Worm (Caenorhabditis elegans) whole organism, young adult: ENCODE measurements around the gene F40G12.2.
A peak's percentile ranks its signal among the peaks of the same experiment; 100 is the strongest.

Experiments used
- B0261.1 ChIP-seq: sonication (generic microtip); optimal IDR thresholded peaks from 2 replicates; lab custom pipeline; 2016; ENCODE audit warnings: mild to moderate bottlenecking, missing genetic modification characterization, moderate library complexity, missing compliant biosample characterization
- C17E4.6 ChIP-seq: fragments of 200-800 bp; sonication (Bioruptor generic); IDR thresholded peaks from 2 replicates; pipeline ENCODE4 v1.3.6; 2022; ENCODE audit warnings: missing genetic modification reagents, missing genetic modification characterization, missing compliant biosample characterization
- D2030.7 ChIP-seq: fragments of 200-800 bp; sonication (Bioruptor generic); IDR thresholded peaks from 2 replicates; pipeline ENCODE4 v1.3.6; 2022; ENCODE audit warnings: missing genetic modification reagents, missing genetic modification characterization, missing compliant biosample characterization
- F10E7.11 ChIP-seq: sonication (generic microtip); optimal IDR thresholded peaks from 2 replicates; lab custom pipeline; 2017; ENCODE audit warnings: mild to moderate bottlenecking, missing genetic modification characterization, moderate library complexity, missing compliant biosample characterization
- F22D6.2 ChIP-seq: sonication (generic microtip); optimal IDR thresholded peaks from 2 replicates; lab custom pipeline; 2016; ENCODE audit warnings: mild to moderate bottlenecking, missing genetic modification characterization, missing compliant biosample characterization
- F37B4.10 ChIP-seq: fragments of 200-800 bp; sonication (Bioruptor generic); IDR thresholded peaks from 2 replicates; pipeline ENCODE4 v1.3.6; 2022; ENCODE audit warnings: missing genetic modification characterization, missing compliant biosample characterization
- F49E8.2 ChIP-seq: sonication (generic microtip); optimal IDR thresholded peaks from 3 replicates; lab custom pipeline; 2017; ENCODE audit warnings: missing genetic modification characterization, mild to moderate bottlenecking, missing compliant biosample characterization, antibody characterized with exemption, moderate library complexity; ENCODE audit not compliant: insufficient read depth
- F57A8.1 ChIP-seq: fragments of 200-800 bp; sonication (Bioruptor generic); optimal IDR thresholded peaks from 2 replicates; lab custom pipeline; 2018; ENCODE audit warnings: mild to moderate bottlenecking, missing genetic modification characterization, moderate library complexity, missing compliant biosample characterization
- K11D2.4 ChIP-seq: fragments of 200-800 bp; sonication (Bioruptor generic); IDR thresholded peaks from 2 replicates; pipeline ENCODE4 v1.3.6; 2022; ENCODE audit warnings: missing genetic modification reagents, missing genetic modification characterization, missing compliant biosample characterization
- T07F8.4 ChIP-seq: sonication (generic microtip); optimal IDR thresholded peaks from 2 replicates; lab custom pipeline; 2016; ENCODE audit warnings: mild to moderate bottlenecking, missing genetic modification characterization, moderate library complexity, missing compliant biosample characterization
- Y53G8AR.9 ChIP-seq: fragments of 200-800 bp; sonication (Bioruptor generic); conservative IDR thresholded peaks from 2 replicates; pipeline ENCODE4 v1.3.6; 2022; ENCODE audit warnings: missing genetic modification reagents, missing genetic modification characterization, missing compliant biosample characterization
- Y56A3A.18 ChIP-seq: fragments of 200-800 bp; sonication (Bioruptor generic); IDR thresholded peaks from 2 replicates; pipeline ENCODE4 v1.3.6; 2022; ENCODE audit warnings: missing genetic modification reagents, missing genetic modification characterization, missing compliant biosample characterization
- Y79H2A.3 ChIP-seq: fragments of 200-800 bp; sonication (Bioruptor generic); conservative IDR thresholded peaks from 2 replicates; pipeline ENCODE4 v1.3.6; 2022; ENCODE audit warnings: missing genetic modification reagents, missing genetic modification characterization, missing compliant biosample characterization
- Y95B8A.8 ChIP-seq: fragments of 200-800 bp; sonication (Bioruptor generic); IDR thresholded peaks from 2 replicates; pipeline ENCODE4 v1.3.6; 2022; ENCODE audit warnings: missing genetic modification reagents, missing genetic modification characterization, missing compliant biosample characterization
- ZK185.1 ChIP-seq: sonication (generic microtip); optimal IDR thresholded peaks from 2 replicates; lab custom pipeline; 2016; ENCODE audit warnings: mild to moderate bottlenecking, missing genetic modification characterization, missing compliant biosample characterization; ENCODE audit not compliant: poor library complexity, severe bottlenecking
- aptf-2 ChIP-seq: fragments of 200-800 bp; sonication (Bioruptor generic); conservative IDR thresholded peaks from 2 replicates; pipeline ENCODE4 v1.3.6; 2022; ENCODE audit warnings: missing genetic modification reagents, missing genetic modification characterization, missing compliant biosample characterization
- atf-7 ChIP-seq: sonication (generic microtip); optimal IDR thresholded peaks from 2 replicates; lab custom pipeline; 2017; ENCODE audit warnings: mild to moderate bottlenecking, missing genetic modification characterization, missing compliant biosample characterization
- attf-5 ChIP-seq: fragments of 200-800 bp; sonication (Bioruptor generic); optimal IDR thresholded peaks from 2 replicates; lab custom pipeline; 2018; ENCODE audit warnings: mild to moderate bottlenecking, missing genetic modification characterization, missing compliant biosample characterization
- ccch-3 ChIP-seq: fragments of 200-800 bp; sonication (Bioruptor generic); optimal IDR thresholded peaks from 2 replicates; lab custom pipeline; 2018; ENCODE audit warnings: mild to moderate bottlenecking, missing genetic modification characterization, missing compliant biosample characterization
- cebp-1 ChIP-seq, 2 experiments: fragments of 200-800 bp in 1 of 2; sonication (Bioruptor generic) in 1 of 2; sonication (generic microtip) in 1 of 2; IDR thresholded peaks in 1 of 2; optimal IDR thresholded peaks in 1 of 2; 2 replicates each; pipeline versions ENCODE4 v1.3.6 to Lab custom; 2017 to 2022; ENCODE audit warnings: missing compliant biosample characterization in 2 of 2, missing genetic modification characterization in 2 of 2, mild to moderate bottlenecking in 1 of 2, missing genetic modification reagents in 1 of 2, moderate library complexity in 1 of 2
- ceh-79 ChIP-seq: sonication (generic microtip); optimal IDR thresholded peaks from 2 replicates; lab custom pipeline; 2017; ENCODE audit warnings: mild to moderate bottlenecking, missing genetic modification characterization, missing compliant biosample characterization
- ceh-91 ChIP-seq: fragments of 200-800 bp; sonication (Bioruptor generic); IDR thresholded peaks from 2 replicates; pipeline ENCODE4 v1.3.6; 2022; ENCODE audit warnings: missing genetic modification reagents, missing genetic modification characterization, missing compliant biosample characterization
- ekl-4 ChIP-seq: fragments of 200-800 bp; sonication (Bioruptor generic); IDR thresholded peaks from 2 replicates; pipeline ENCODE4 v1.3.6; 2022; ENCODE audit warnings: missing genetic modification reagents, missing genetic modification characterization, missing compliant biosample characterization
- ets-4 ChIP-seq: fragments of 200-800 bp; sonication (Bioruptor generic); optimal IDR thresholded peaks from 2 replicates; lab custom pipeline; 2018; ENCODE audit warnings: mild to moderate bottlenecking, missing genetic modification characterization, missing compliant biosample characterization
- hlh-26 ChIP-seq: fragments of 200-800 bp; sonication (Bioruptor generic); conservative IDR thresholded peaks from 2 replicates; pipeline ENCODE4 v1.3.6; 2022; ENCODE audit warnings: missing genetic modification reagents, missing genetic modification characterization, missing compliant biosample characterization
- hmg-1.2 ChIP-seq: fragments of 200-800 bp; sonication (Bioruptor generic); IDR thresholded peaks from 2 replicates; pipeline ENCODE4 v1.3.6; 2022; ENCODE audit warnings: missing genetic modification reagents, missing genetic modification characterization, missing compliant biosample characterization
- hrde-1 ChIP-seq: sonication (generic microtip); optimal IDR thresholded peaks from 2 replicates; lab custom pipeline; 2016; ENCODE audit warnings: missing genetic modification characterization, mild to moderate bottlenecking, missing compliant biosample characterization, moderate library complexity, missing genotype, missing genetic modification reagents, borderline replicate concordance
- let-526 ChIP-seq: fragments of 200-800 bp; sonication (Bioruptor generic); IDR thresholded peaks from 2 replicates; pipeline ENCODE4 v1.3.6; 2022; ENCODE audit warnings: missing genetic modification reagents, missing genetic modification characterization, missing compliant biosample characterization
- lin-26 ChIP-seq: fragments of 200-800 bp; sonication (Bioruptor generic); IDR thresholded peaks from 2 replicates; pipeline ENCODE4 v1.3.6; 2022; ENCODE audit warnings: missing genetic modification reagents, missing genetic modification characterization, missing compliant biosample characterization
- lin-35 ChIP-seq, 3 experiments: fragments of 150-350 bp in 2 of 3; sonication (generic microtip) in 1 of 3; optimal IDR thresholded peaks; 2 replicates each; lab custom pipeline; 2014 to 2018; ENCODE audit warnings: missing biosample characterization in 3 of 3, missing genetic modification characterization in 3 of 3, missing genetic modification reagents in 3 of 3
- lir-1 ChIP-seq: fragments of 200-800 bp; sonication (Bioruptor generic); conservative IDR thresholded peaks from 2 replicates; pipeline ENCODE4 v1.3.6; 2022; ENCODE audit warnings: missing genetic modification reagents, missing genetic modification characterization, missing compliant biosample characterization
- lsy-27 ChIP-seq: sonication (generic microtip); optimal IDR thresholded peaks from 2 replicates; lab custom pipeline; 2017; ENCODE audit warnings: missing genetic modification characterization, mild to moderate bottlenecking, missing compliant biosample characterization, antibody characterized with exemption, missing genotype, borderline replicate concordance; ENCODE audit not compliant: insufficient read depth
- madf-10 ChIP-seq: sonication (generic microtip); optimal IDR thresholded peaks from 2 replicates; lab custom pipeline; 2016; ENCODE audit warnings: mild to moderate bottlenecking, missing genetic modification characterization, missing compliant biosample characterization
- madf-6 ChIP-seq: fragments of 200-800 bp; sonication (Bioruptor generic); IDR thresholded peaks from 2 replicates; pipeline ENCODE4 v1.3.6; 2022; ENCODE audit warnings: missing genetic modification reagents, missing genetic modification characterization, missing compliant biosample characterization
- nhr-179 ChIP-seq: sonication (generic microtip); optimal IDR thresholded peaks from 2 replicates; lab custom pipeline; 2016; ENCODE audit warnings: mild to moderate bottlenecking, missing genetic modification characterization, missing compliant biosample characterization
- pha-4 ChIP-seq: fragments of 150-350 bp; sonication (generic microtip); optimal IDR thresholded peaks from 2 replicates; lab custom pipeline; 2014; ENCODE audit warnings: missing biosample characterization, missing genetic modification reagents, missing genetic modification characterization
- repo-1 ChIP-seq: sonication (generic microtip); optimal IDR thresholded peaks from 2 replicates; lab custom pipeline; 2017; ENCODE audit warnings: mild to moderate bottlenecking, missing genetic modification characterization, missing compliant biosample characterization
- rpc-1 ChIP-seq, 2 experiments: fragments of 150-350 bp in 1 of 2; sonication (generic microtip) in 1 of 2; optimal IDR thresholded peaks; 2 replicates each; lab custom pipeline; 2014 to 2018; ENCODE audit warnings: missing biosample characterization in 1 of 2, missing genetic modification characterization in 1 of 2, missing genetic modification reagents in 1 of 2, missing genotype in 1 of 2
- snpc-1.3 ChIP-seq: sonication (generic microtip); optimal IDR thresholded peaks from 2 replicates; lab custom pipeline; 2017; ENCODE audit warnings: missing genetic modification characterization, mild to moderate bottlenecking, missing compliant biosample characterization, antibody characterized with exemption, moderate library complexity, missing genotype, missing genetic modification reagents; ENCODE audit not compliant: insufficient read depth
- snpc-3.4 ChIP-seq: sonication (generic microtip); optimal IDR thresholded peaks from 2 replicates; lab custom pipeline; 2017; ENCODE audit warnings: missing genetic modification characterization, mild to moderate bottlenecking, missing compliant biosample characterization, antibody characterized with exemption, moderate library complexity, missing genotype, missing genetic modification reagents
- somi-1 ChIP-seq: fragments of 200-800 bp; sonication (Bioruptor generic); optimal IDR thresholded peaks from 2 replicates; lab custom pipeline; 2018; ENCODE audit warnings: mild to moderate bottlenecking, missing genetic modification characterization, missing compliant biosample characterization
- tbp1 ChIP-seq: fragments of 200-800 bp; sonication (Bioruptor generic); optimal IDR thresholded peaks from 2 replicates; lab custom pipeline; 2018; ENCODE audit warnings: mild to moderate bottlenecking, missing genetic modification characterization, missing compliant biosample characterization
- unc-62 ChIP-seq: fragments of 150-350 bp; optimal IDR thresholded peaks from 2 replicates; lab custom pipeline; 2014; ENCODE audit warnings: missing biosample characterization, missing genetic modification reagents, missing genetic modification characterization
- xnd-1 ChIP-seq: sonication (generic microtip); optimal IDR thresholded peaks from 2 replicates; lab custom pipeline; 2016; ENCODE audit warnings: missing genotype, missing genetic modification reagents, missing genetic modification characterization, missing compliant biosample characterization
- ztf-28 ChIP-seq: fragments of 200-800 bp; sonication (Bioruptor generic); IDR thresholded peaks from 2 replicates; pipeline ENCODE4 v1.3.6; 2022; ENCODE audit warnings: missing genetic modification reagents, missing genetic modification characterization, missing compliant biosample characterization
- ztf-6 ChIP-seq: fragments of 200-800 bp; sonication (Bioruptor generic); IDR thresholded peaks from 2 replicates; pipeline ENCODE4 v1.3.6; 2022; ENCODE audit warnings: missing genetic modification reagents, missing genetic modification characterization, missing compliant biosample characterization

Gene F40G12.2

ce11 chrV:14267326-14267942, 6.7 kb upstream of the F40G12.2 start (continued):
- TF ChIP-seq ZK185.1 (tag; lab: Kevin White, UChicago) (no peak), D2030.7 (GFP tag; lab: Robert Waterston, UW) (peak; percentile 81), hlh-26 (no peak), F49E8.2 (tag; lab: Kevin White, UChicago) (peak; percentile 23), B0261.1 (no peak), ets-4 (GFP tag; lab: Kevin White, UChicago) (no peak), let-526 (no peak), C17E4.6 (no peak), hrde-1 (tag; lab: Kevin White, UChicago) (peak; percentile 30), snpc-1.3 (peak; percentile 59), hmg-1.2 (GFP tag; lab: Robert Waterston, UW) (peak; percentile 59; the same call in 1 of the 2 replicates), cebp-1 (GFP tag; IDR thresholded peaks at IDR 0.05; lab: Robert Waterston, UW) (no peak), cebp-1 (tag; optimal IDR thresholded peaks at IDR 0.05; lab: Kevin White, UChicago) (no peak), F57A8.1 (GFP tag; lab: Kevin White, UChicago) (no peak), lin-26 (GFP tag; lab: Robert Waterston, UW) (0 out of 2 replicates have a peak, but pooled peaks have one; percentile 38), pha-4 (tag; lab: Kevin White, UChicago) (no peak), F37B4.10 (GFP tag; lab: Robert Waterston, UW) (no peak), Y56A3A.18 (no peak), ceh-91 (GFP tag; lab: Robert Waterston, UW) (no peak), T07F8.4 (tag; lab: Kevin White, UChicago) (no peak), F10E7.11 (no peak), madf-6 (peak; percentile 72), attf-5 (GFP tag; lab: Kevin White, UChicago) (no peak), nhr-179 (no peak), xnd-1 (peak; percentile 11), lin-35 (GFP tag; optimal IDR thresholded peaks at IDR 0.05; lab: Kevin White, UChicago) (no peak), repo-1 (no peak), madf-10 (tag; lab: Kevin White, UChicago) (no peak), lsy-27 (tag; lab: Kevin White, UChicago) (no peak), ekl-4 (GFP tag; lab: Robert Waterston, UW) (no peak), unc-62 (GFP tag; lab: Kevin White, UChicago) (no peak), snpc-3.4 (tag; lab: Kevin White, UChicago) (peak; percentile 79), rpc-1 (optimal IDR thresholded peaks at IDR 0.05; lab: Kevin White, UChicago) (no peak), rpc-1 (tag; optimal IDR thresholded peaks at IDR 0.05; lab: Kevin White, UChicago) (no peak), atf-7 (tag; lab: Kevin White, UChicago) (no peak), F22D6.2 (tag; lab: Kevin White, UChicago) (no peak), Y53G8AR.9 (GFP tag; lab: Robert Waterston, UW) (no peak), ztf-28 (GFP tag; lab: Robert Waterston, UW) (0 out of 2 replicates have a peak, but pooled peaks have one; percentile 5), Y79H2A.3 (GFP tag; lab: Robert Waterston, UW) (no peak), lir-1 (GFP tag; lab: Robert Waterston, UW) (no peak), K11D2.4 (no peak), somi-1 (GFP tag; lab: Kevin White, UChicago) (no peak), ztf-6 (GFP tag; lab: Robert Waterston, UW) (no peak), Y95B8A.8 (GFP tag; lab: Robert Waterston, UW) (no peak), ccch-3 (no peak), aptf-2 (GFP tag; lab: Robert Waterston, UW) (0 out of 2 replicates have a peak, but pooled peaks have one; percentile 31), tbp1 (peak; percentile 23), ceh-79 (tag; lab: Kevin White, UChicago) (no peak)
